Worm (Caenorhabditis elegans) whole organism, L3 larva: ENCODE measurements around the gene Y102A11A.2.

Source experiments
- daf-12 ChIP-seq: fragments of 150-350 bp; optimal IDR thresholded peaks from 2 replicates; lab custom pipeline; 2014; ENCODE audit warnings: missing biosample characterization, missing genetic modification reagents, missing genetic modification characterization
- mdl-1 ChIP-seq: fragments of 150-350 bp; optimal IDR thresholded peaks from 2 replicates; lab custom pipeline; 2014; ENCODE audit warnings: missing biosample characterization, missing genetic modification characterization
- nhr-77 ChIP-seq: fragments of 150-350 bp; optimal IDR thresholded peaks from 2 replicates; lab custom pipeline; 2014; ENCODE audit warnings: missing biosample characterization, missing genetic modification characterization

- TF ChIP-seq nhr-77 (tag; lab: Kevin White, UChicago) (no peak), mdl-1 (peak; percentile 55), daf-12 (tag; lab: Kevin White, UChicago) (no peak)
These were observed 45.1 kb downstream of the Y102A11A.2 start for ce11 chrX:2071392-2072001.
